Fruit fly (Drosophila melanogaster) whole organism, embryonic: ENCODE measurements around the gene CG5326.
A peak's percentile ranks its signal among the peaks of the same experiment; 100 is the strongest.

Experiments used
- CG12942 ChIP-seq: fragments of 200-800 bp; sonication (Bioruptor generic); optimal IDR thresholded peaks from 3 replicates; lab custom pipeline; 2016; ENCODE audit warnings: missing biosample characterization, missing genetic modification characterization
- CG7786 ChIP-seq: fragments of 200-800 bp; sonication (Bioruptor generic); optimal IDR thresholded peaks from 2 replicates; lab custom pipeline; 2016; ENCODE audit warnings: missing biosample characterization, missing genetic modification characterization
- MESR4 ChIP-seq: fragments of 200-800 bp; sonication (Bioruptor generic); optimal IDR thresholded peaks from 2 replicates; lab custom pipeline; 2018; ENCODE audit warnings: missing biosample characterization, mild to moderate bottlenecking, missing genetic modification characterization, moderate library complexity
- gro ChIP-seq: fragments of 200-800 bp; sonication (Bioruptor generic); optimal IDR thresholded peaks from 2 replicates; lab custom pipeline; 2016; ENCODE audit warnings: missing biosample characterization, missing genetic modification characterization
- maf-S ChIP-seq: fragments of 200-800 bp; sonication (Bioruptor generic); optimal IDR thresholded peaks from 2 replicates; lab custom pipeline; 2016; ENCODE audit warnings: missing biosample characterization, missing genetic modification characterization
- mld ChIP-seq: fragments of 200-800 bp; sonication (Bioruptor generic); IDR thresholded peaks from 3 replicates; pipeline ENCODE4 v1.3.6; 2022; ENCODE audit warnings: missing biosample characterization, missing genetic modification characterization; ENCODE audit not compliant: partially characterized antibody

DNA sequence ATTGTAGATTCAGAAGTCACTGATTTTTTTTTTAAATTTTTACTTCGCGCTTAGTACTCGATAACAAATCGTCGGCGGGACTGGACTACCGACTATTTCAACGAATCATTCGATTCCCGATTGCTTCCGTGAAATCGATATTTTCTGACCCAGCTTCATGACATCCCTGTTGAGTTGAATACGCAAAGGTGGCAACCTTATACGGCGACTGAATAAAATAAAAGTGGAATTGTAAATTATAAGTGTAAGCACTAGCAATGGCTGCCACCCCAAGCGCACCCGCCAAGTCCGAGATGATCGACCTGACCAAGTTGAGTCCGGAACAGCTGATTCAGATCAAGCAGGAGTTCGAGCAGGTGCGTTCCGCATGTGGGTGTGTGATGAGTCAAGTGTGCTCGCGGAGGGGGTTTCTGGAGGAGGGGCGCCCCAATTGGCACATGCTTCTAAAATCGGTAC, 52.7 kb downstream of the CG5326 start, which contains the start of gene Pfdn5:
- no peak for TF ChIP-seq CG12942
- TF ChIP-seq mld (GFP tag; lab: Robert Waterston, UW) = peak; percentile 87
- no peak for TF ChIP-seq CG7786 (GFP tag; lab: Kevin White, UChicago)
- TF ChIP-seq MESR4 (GFP tag; lab: Kevin White, UChicago) = peak; percentile 98
- no peak for TF ChIP-seq gro (GFP tag; lab: Kevin White, UChicago)
- no peak for TF ChIP-seq maf-S
